Worm (Caenorhabditis elegans) whole organism, L1 larva: Measurements from ENCODE around the gene cdh-5.

Source experiments
- C04F5.9 ChIP-seq: sonication (generic microtip); optimal IDR thresholded peaks from 2 replicates; lab custom pipeline; 2016; ENCODE audit warnings: missing genetic modification characterization, missing compliant biosample characterization
- aha-1 ChIP-seq: fragments of 150-350 bp; optimal IDR thresholded peaks from 2 replicates; lab custom pipeline; 2014; ENCODE audit warnings: missing biosample characterization, missing genetic modification characterization
- aly-2 ChIP-seq: fragments of 150-350 bp; optimal IDR thresholded peaks from 2 replicates; lab custom pipeline; 2014; ENCODE audit warnings: missing biosample characterization, missing genetic modification characterization
- ama-1 ChIP-seq: fragments of 150-350 bp; optimal IDR thresholded peaks from 2 replicates; lab custom pipeline; 2014
- ceh-63 ChIP-seq: fragments of 200-800 bp; sonication (Bioruptor generic); optimal IDR thresholded peaks from 2 replicates; lab custom pipeline; 2018; ENCODE audit warnings: mild to moderate bottlenecking, missing genetic modification characterization, missing compliant biosample characterization
- ceh-8 ChIP-seq: fragments of 200-800 bp; sonication (Bioruptor generic); optimal IDR thresholded peaks from 2 replicates; lab custom pipeline; 2018; ENCODE audit warnings: mild to moderate bottlenecking, missing genetic modification characterization, moderate library complexity, missing compliant biosample characterization
- ceh-82 ChIP-seq, 3 experiments: fragments of 150-350 bp in 1 of 3; sonication (generic microtip) in 2 of 3; optimal IDR thresholded peaks; 2 replicates each; lab custom pipeline; 2014 to 2017; ENCODE audit warnings: missing biosample characterization in 3 of 3, missing genetic modification characterization in 3 of 3
- ceh-90 ChIP-seq: sonication (generic microtip); optimal IDR thresholded peaks from 2 replicates; lab custom pipeline; 2016; ENCODE audit warnings: missing genetic modification characterization, missing compliant biosample characterization
- ces-1 ChIP-seq: fragments of 150-350 bp; optimal IDR thresholded peaks from 2 replicates; lab custom pipeline; 2014; ENCODE audit warnings: missing biosample characterization, missing genetic modification reagents, missing genetic modification characterization
- efl-3 ChIP-seq: fragments of 200-800 bp; sonication (Bioruptor generic); optimal IDR thresholded peaks from 2 replicates; lab custom pipeline; 2018; ENCODE audit warnings: mild to moderate bottlenecking, missing genetic modification characterization, missing compliant biosample characterization
- elt-3 ChIP-seq, 6 experiments: fragments of 150-350 bp in 1 of 6; sonication (generic microtip); optimal IDR thresholded peaks; 2 replicates each; lab custom pipeline; 2017 to 2018; ENCODE audit warnings: missing biosample characterization in 6 of 6, missing genetic modification characterization in 6 of 6, inconsistent platforms in 1 of 6
- fkh-8 ChIP-seq: sonication (generic microtip); optimal IDR thresholded peaks from 2 replicates; lab custom pipeline; 2016; ENCODE audit warnings: mild to moderate bottlenecking, missing genetic modification characterization, missing compliant biosample characterization
- irx-1 ChIP-seq: sonication (generic microtip); optimal IDR thresholded peaks from 2 replicates; lab custom pipeline; 2016; ENCODE audit warnings: missing genetic modification characterization, missing compliant biosample characterization
- jun-1 ChIP-seq: fragments of 150-350 bp; optimal IDR thresholded peaks from 2 replicates; lab custom pipeline; 2014; ENCODE audit warnings: missing biosample characterization, missing genetic modification reagents, missing genetic modification characterization
- lin-13 ChIP-seq: fragments of 150-350 bp; optimal IDR thresholded peaks from 2 replicates; lab custom pipeline; 2014; ENCODE audit warnings: missing biosample characterization, missing genetic modification reagents, missing genetic modification characterization
- lin-14 ChIP-seq: fragments of 200-800 bp; sonication (Bioruptor generic); optimal IDR thresholded peaks from 2 replicates; lab custom pipeline; 2018; ENCODE audit warnings: mild to moderate bottlenecking, missing genetic modification characterization, moderate library complexity, missing compliant biosample characterization
- lin-35 ChIP-seq, 2 experiments: fragments of 150-350 bp; optimal IDR thresholded peaks; 2 replicates each; lab custom pipeline; 2014; ENCODE audit warnings: missing biosample characterization in 2 of 2, missing genetic modification characterization in 2 of 2, missing genetic modification reagents in 2 of 2
- lin-39 ChIP-seq: fragments of 150-350 bp; optimal IDR thresholded peaks from 2 replicates; lab custom pipeline; 2014; ENCODE audit warnings: missing biosample characterization, missing genetic modification reagents, missing genetic modification characterization
- lir-3 ChIP-seq: sonication (generic microtip); optimal IDR thresholded peaks from 2 replicates; lab custom pipeline; 2016; ENCODE audit warnings: mild to moderate bottlenecking, missing genetic modification characterization, moderate library complexity, missing compliant biosample characterization; ENCODE audit not compliant: poor library complexity
- mep-1 ChIP-seq: fragments of 150-350 bp; optimal IDR thresholded peaks from 2 replicates; lab custom pipeline; 2014; ENCODE audit warnings: missing biosample characterization, missing genetic modification characterization
- nhr-11 ChIP-seq: fragments of 150-350 bp; optimal IDR thresholded peaks from 2 replicates; lab custom pipeline; 2014; ENCODE audit warnings: missing biosample characterization, missing genetic modification characterization
- nhr-20 ChIP-seq: sonication (generic microtip); optimal IDR thresholded peaks from 2 replicates; lab custom pipeline; 2016; ENCODE audit warnings: mild to moderate bottlenecking, missing genetic modification characterization, missing compliant biosample characterization
- nhr-237 ChIP-seq: fragments of 150-350 bp; optimal IDR thresholded peaks from 2 replicates; lab custom pipeline; 2014; ENCODE audit warnings: missing biosample characterization, missing genetic modification characterization
- nhr-28 ChIP-seq: fragments of 150-350 bp; optimal IDR thresholded peaks from 2 replicates; lab custom pipeline; 2014; ENCODE audit warnings: missing biosample characterization, missing genetic modification characterization
- nhr-47 ChIP-seq: sonication (generic microtip); optimal IDR thresholded peaks from 2 replicates; lab custom pipeline; 2016; ENCODE audit warnings: mild to moderate bottlenecking, missing genetic modification characterization, moderate library complexity, missing compliant biosample characterization
- nhr-84 ChIP-seq: sonication (generic microtip); optimal IDR thresholded peaks from 2 replicates; lab custom pipeline; 2017; ENCODE audit warnings: missing biosample characterization, missing genetic modification characterization
- nhr-90 ChIP-seq: sonication (generic microtip); optimal IDR thresholded peaks from 2 replicates; lab custom pipeline; 2016; ENCODE audit warnings: mild to moderate bottlenecking, missing genetic modification characterization, missing compliant biosample characterization; ENCODE audit not compliant: poor library complexity
- pag-3 ChIP-seq: sonication (generic microtip); optimal IDR thresholded peaks from 2 replicates; lab custom pipeline; 2017; ENCODE audit warnings: missing genetic modification characterization, mild to moderate bottlenecking, missing compliant biosample characterization, antibody characterized with exemption, borderline replicate concordance; ENCODE audit not compliant: insufficient read depth
- rnt-1 ChIP-seq: sonication (generic microtip); optimal IDR thresholded peaks from 2 replicates; lab custom pipeline; 2016; ENCODE audit warnings: mild to moderate bottlenecking, missing genetic modification characterization, moderate library complexity, missing compliant biosample characterization
- snpc-4 ChIP-seq: fragments of 150-350 bp; optimal IDR thresholded peaks from 2 replicates; lab custom pipeline; 2014; ENCODE audit warnings: missing biosample characterization, missing genetic modification characterization
- sox-4 ChIP-seq: sonication (generic microtip); optimal IDR thresholded peaks from 2 replicates; lab custom pipeline; 2016; ENCODE audit warnings: missing genetic modification characterization, missing compliant biosample characterization
- sptf-1 ChIP-seq: fragments of 150-350 bp; optimal IDR thresholded peaks from 2 replicates; lab custom pipeline; 2014; ENCODE audit warnings: missing biosample characterization, missing genetic modification characterization
- sup-37 ChIP-seq: fragments of 200-800 bp; sonication (Bioruptor generic); optimal IDR thresholded peaks from 2 replicates; lab custom pipeline; 2018; ENCODE audit warnings: mild to moderate bottlenecking, missing genetic modification characterization, missing compliant biosample characterization
- tbx-2 ChIP-seq: sonication (generic microtip); optimal IDR thresholded peaks from 2 replicates; lab custom pipeline; 2016; ENCODE audit warnings: missing genetic modification characterization, missing compliant biosample characterization
- unc-130 ChIP-seq: fragments of 150-350 bp; optimal IDR thresholded peaks from 2 replicates; lab custom pipeline; 2017; ENCODE audit warnings: missing biosample characterization, missing genetic modification characterization, inconsistent platforms
- unc-30 ChIP-seq: sonication (generic microtip); optimal IDR thresholded peaks from 2 replicates; lab custom pipeline; 2017; ENCODE audit warnings: missing biosample characterization, missing genetic modification characterization
- unc-86 ChIP-seq: sonication (generic microtip); optimal IDR thresholded peaks from 2 replicates; lab custom pipeline; 2016; ENCODE audit warnings: missing genetic modification characterization, missing compliant biosample characterization
- unc-98 ChIP-seq: fragments of 200-800 bp; sonication (Bioruptor generic); IDR thresholded peaks from 2 replicates; pipeline ENCODE4 v1.3.6; 2022; ENCODE audit warnings: missing genetic modification characterization, missing compliant biosample characterization
- vab-15 ChIP-seq: sonication (generic microtip); optimal IDR thresholded peaks from 2 replicates; lab custom pipeline; 2017; ENCODE audit warnings: missing genotype, mild to moderate bottlenecking, missing genetic modification characterization, missing compliant biosample characterization
- xbp-1 ChIP-seq: sonication (generic microtip); optimal IDR thresholded peaks from 2 replicates; lab custom pipeline; 2016; ENCODE audit warnings: missing genetic modification characterization, missing compliant biosample characterization
- zag-1 ChIP-seq: fragments of 150-350 bp; optimal IDR thresholded peaks from 2 replicates; lab custom pipeline; 2014; ENCODE audit warnings: missing biosample characterization, missing genetic modification characterization
- ztf-11 ChIP-seq, 2 experiments: sonication (generic microtip); optimal IDR thresholded peaks; 2 replicates each; lab custom pipeline; 2016 to 2017; ENCODE audit warnings: missing genetic modification characterization in 2 of 2, missing biosample characterization in 1 of 2, missing compliant biosample characterization in 1 of 2
- ztf-4 ChIP-seq: fragments of 150-350 bp; optimal IDR thresholded peaks from 2 replicates; lab custom pipeline; 2014; ENCODE audit warnings: missing biosample characterization, missing genetic modification characterization

Gene cdh-5

ce11 chrIV:8620102-8620733 is 48.5 kb upstream of the cdh-5 start, which contains the start of gene lin-49 (continued):
- TF ChIP-seq nhr-11 (tag; lab: Kevin White, UChicago): no peak
- TF ChIP-seq snpc-4: no peak
- no peak for TF ChIP-seq vab-15 (tag; lab: Kevin White, UChicago)
- TF ChIP-seq pag-3 (tag; lab: Kevin White, UChicago): no peak
- no peak for TF ChIP-seq unc-86 (tag; lab: Kevin White, UChicago)
- TF ChIP-seq aha-1: no peak
- peak in 2 of 3 experiments; percentile 31 to 63 for TF ChIP-seq ceh-82 (tag; optimal IDR thresholded peaks at IDR 0.05; lab: Kevin White, UChicago)
- peak; percentile 65 for TF ChIP-seq rnt-1
- no peak for TF ChIP-seq nhr-28 (tag; lab: Kevin White, UChicago)
- peak; percentile 9 for TF ChIP-seq jun-1 (tag; lab: Kevin White, UChicago)
- no peak for TF ChIP-seq ceh-8 (GFP tag; lab: Kevin White, UChicago)
- no peak for TF ChIP-seq zag-1 (tag; lab: Kevin White, UChicago)
- TF ChIP-seq nhr-20 (tag; lab: Kevin White, UChicago): peak; percentile 61
- TF ChIP-seq irx-1 (tag; lab: Kevin White, UChicago): peak; percentile 1
- TF ChIP-seq efl-3: no peak
- TF ChIP-seq C04F5.9 (tag; lab: Kevin White, UChicago): no peak
- TF ChIP-seq nhr-90 (tag; lab: Kevin White, UChicago): peak; percentile 33
- TF ChIP-seq lin-13: peak; percentile 43
- peak; percentile 90 for TF ChIP-seq mep-1 (tag; lab: Kevin White, UChicago)
- no peak for TF ChIP-seq unc-130 (tag; lab: Kevin White, UChicago)
- peak; percentile 64 for TF ChIP-seq nhr-47
- no peak for TF ChIP-seq ceh-63 (GFP tag; lab: Kevin White, UChicago)
- peak; percentile 49 for TF ChIP-seq lir-3 (tag; lab: Kevin White, UChicago)
- no peak for TF ChIP-seq nhr-237 (tag; lab: Kevin White, UChicago)
- TF ChIP-seq lin-39 (tag; lab: Kevin White, UChicago): no peak
- no peak for TF ChIP-seq ztf-11 (tag; optimal IDR thresholded peaks at IDR 0.05; lab: Kevin White, UChicago)
- TF ChIP-seq sptf-1 (tag; lab: Kevin White, UChicago): no peak
- TF ChIP-seq nhr-84 (tag; lab: Kevin White, UChicago): no peak
- no peak for TF ChIP-seq ama-1
- peak in 2 of 6 experiments; percentile 25 to 35 for TF ChIP-seq elt-3 (tag; optimal IDR thresholded peaks at IDR 0.05; lab: Kevin White, UChicago)
- TF ChIP-seq tbx-2 (tag; lab: Kevin White, UChicago): peak; percentile 42
- no peak for TF ChIP-seq ceh-90 (tag; lab: Kevin White, UChicago)
- TF ChIP-seq unc-98: no peak
- no peak for TF ChIP-seq unc-30
- TF ChIP-seq lin-14 (GFP tag; lab: Kevin White, UChicago): peak; percentile 95
- peak; percentile 42 for TF ChIP-seq ztf-4 (tag; lab: Kevin White, UChicago)
- peak; percentile 46 for TF ChIP-seq xbp-1 (tag; lab: Kevin White, UChicago)
- TF ChIP-seq ces-1 (GFP tag; lab: Kevin White, UChicago): no peak
- TF ChIP-seq sox-4 (tag; lab: Kevin White, UChicago): no peak
- TF ChIP-seq fkh-8 (tag; lab: Kevin White, UChicago): peak; percentile 70
- TF ChIP-seq aly-2 (tag; lab: Kevin White, UChicago): peak; percentile 28
- no peak for TF ChIP-seq sup-37 (GFP tag; lab: Kevin White, UChicago)
- TF ChIP-seq lin-35 (GFP tag; optimal IDR thresholded peaks at IDR 0.05; lab: Kevin White, UChicago): peak; percentile 64 to 79
- TF ChIP-seq, all 84 proteins: peak for 31
